Worm (Caenorhabditis elegans): ENCODE measurements around the gene rol-6.

Gene rol-6

ce11 chrII:8759493-8759892, 26.6 kb downstream of the rol-6 start, which contains the start of gene fut-1:
Gene fut-1 (minus strand): TSS chrII:8759593.
- no peak for TF ChIP-seq ceh-30 (tag; optimal IDR thresholded peaks at IDR 0.05)
- no peak for TF ChIP-seq unc-86 (tag; optimal IDR thresholded peaks at IDR 0.05)
- no peak for TF ChIP-seq unc-55 (GFP tag; optimal IDR thresholded peaks at IDR 0.05)
- TF ChIP-seq elt-4 (tag; optimal IDR thresholded peaks at IDR 0.05), result no peak
- TF ChIP-seq ceh-45 (GFP tag; IDR thresholded peaks at IDR 0.05), result no peak
- TF ChIP-seq tbx-7 (tag; optimal IDR thresholded peaks at IDR 0.05), result no peak
- no peak for TF ChIP-seq ceh-19 (GFP tag; optimal IDR thresholded peaks at IDR 0.05)
- TF ChIP-seq fkh-10 (GFP tag; optimal IDR thresholded peaks at IDR 0.05), result no peak
- no peak for TF ChIP-seq gmeb-2 (tag; optimal IDR thresholded peaks at IDR 0.05)
- TF ChIP-seq pax-1 (tag; optimal IDR thresholded peaks at IDR 0.05), result no peak
- TF ChIP-seq elt-2 (tag; optimal IDR thresholded peaks at IDR 0.05), result no peak
- no peak for TF ChIP-seq hlh-8 (tag; optimal IDR thresholded peaks at IDR 0.05)
- TF ChIP-seq sox-4 (tag; optimal IDR thresholded peaks at IDR 0.05), result no peak
- no peak for TF ChIP-seq npax-4 (tag; optimal IDR thresholded peaks at IDR 0.05)
- TF ChIP-seq lin-11 (tag; optimal IDR thresholded peaks at IDR 0.05), result no peak
- TF ChIP-seq pros-1 (tag; optimal IDR thresholded peaks at IDR 0.05), result no peak
- no peak for TF ChIP-seq fax-1 (tag; optimal IDR thresholded peaks at IDR 0.05)
- TF ChIP-seq ztf-16 (tag; optimal IDR thresholded peaks at IDR 0.05), result no peak

DNA sequence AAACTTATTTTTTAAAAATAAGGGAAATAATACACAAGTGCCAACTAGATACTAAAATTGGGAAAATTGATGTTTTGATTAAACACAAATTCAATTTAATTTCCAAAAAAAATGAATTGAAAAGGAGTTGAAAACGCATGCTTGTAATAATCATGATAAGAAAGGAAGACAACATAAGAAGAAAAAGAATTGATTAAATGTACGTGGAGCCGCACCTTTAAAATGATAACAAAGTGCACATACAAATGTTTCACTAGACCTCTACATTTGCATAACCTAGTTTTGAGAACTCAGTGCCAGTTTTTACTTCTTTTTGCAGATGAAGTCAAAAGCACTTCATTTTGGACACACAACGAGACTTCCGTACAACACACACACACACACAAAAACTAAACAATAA, 28.9 kb downstream of the rol-6 start:
- TF ChIP-seq K09A11.1 (tag; optimal IDR thresholded peaks at IDR 0.05; ENCODE audit: insufficient read depth), result no peak
- TF ChIP-seq lim-6 (tag; optimal IDR thresholded peaks at IDR 0.05), result no peak
- TF ChIP-seq Y22D7AL.16 (tag; optimal IDR thresholded peaks at IDR 0.05), result no peak
- TF ChIP-seq fkh-6 (tag; optimal IDR thresholded peaks at IDR 0.05), result no peak
- TF ChIP-seq ceh-48 (tag; optimal IDR thresholded peaks at IDR 0.05), result no peak
- TF ChIP-seq pros-1 (tag; optimal IDR thresholded peaks at IDR 0.05), result no peak
- no peak for TF ChIP-seq odd-2 (tag; optimal IDR thresholded peaks at IDR 0.05)
- no peak for TF ChIP-seq che-1 (tag; optimal IDR thresholded peaks at IDR 0.05)
- TF ChIP-seq ceh-9 (tag; optimal IDR thresholded peaks at IDR 0.05), result no peak
- no peak for TF ChIP-seq ama-1 (optimal IDR thresholded peaks at IDR 0.05)
- TF ChIP-seq elt-2 (tag; optimal IDR thresholded peaks at IDR 0.05), result no peak
- TF ChIP-seq hlh-13 (GFP tag; optimal IDR thresholded peaks at IDR 0.05), result no peak
- no peak for TF ChIP-seq pat-9 (tag; optimal IDR thresholded peaks at IDR 0.05)

DNA sequence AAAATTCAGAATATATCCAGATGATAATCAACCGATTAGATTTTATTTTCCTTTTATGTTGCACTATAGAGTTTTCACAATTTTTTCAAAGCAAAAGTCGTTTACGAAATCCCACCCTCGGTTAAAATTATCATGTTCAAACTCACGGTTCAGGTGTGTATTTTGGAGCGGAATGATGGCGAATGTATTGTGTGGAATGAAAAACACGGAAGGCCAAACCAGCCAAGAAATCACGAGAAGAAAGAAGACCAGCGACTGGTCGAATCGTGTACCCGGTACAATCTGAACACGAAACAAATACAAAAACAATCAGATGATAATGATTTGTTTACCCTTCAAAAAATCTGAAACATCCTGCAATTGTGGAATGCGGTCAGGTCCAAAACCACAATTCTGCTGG, 30.5 kb downstream of the rol-6 start:
- TF ChIP-seq fax-1 (tag; optimal IDR thresholded peaks at IDR 0.05) (no peak), ref-2 (tag; optimal IDR thresholded peaks at IDR 0.05) (no peak), ceh-31 (tag; optimal IDR thresholded peaks at IDR 0.05) (no peak), K09A11.1 (tag; optimal IDR thresholded peaks at IDR 0.05; ENCODE audit: insufficient read depth) (no peak), unc-42 (tag; optimal IDR thresholded peaks at IDR 0.05) (no peak), dmd-4 (tag; optimal IDR thresholded peaks at IDR 0.05; ENCODE audit: borderline replicate concordance) (no peak), T23F11.4 (GFP tag; optimal IDR thresholded peaks at IDR 0.05) (no peak), pha-2 (tag; optimal IDR thresholded peaks at IDR 0.05) (no peak), C38D4.7 (GFP tag; optimal IDR thresholded peaks at IDR 0.05) (no peak), nfya-1 (tag; optimal IDR thresholded peaks at IDR 0.05) (no peak), ceh-2 (tag; optimal IDR thresholded peaks at IDR 0.05) (no peak)

ce11 chrII:8764332-8764731, 31.5 kb downstream of the rol-6 start:
- TF ChIP-seq fkh-6 (tag; optimal IDR thresholded peaks at IDR 0.05) (no peak), dve-1 (tag; optimal IDR thresholded peaks at IDR 0.05) (no peak), unc-3 (GFP tag; conservative IDR thresholded peaks at IDR 0.05) (no peak), unc-3 (tag; optimal IDR thresholded peaks at IDR 0.05) (no peak), zip-5 (tag; optimal IDR thresholded peaks at IDR 0.05) (no peak), tbx-2 (tag; optimal IDR thresholded peaks at IDR 0.05) (no peak), K02D7.2 (tag; optimal IDR thresholded peaks at IDR 0.05) (no peak), Y22D7AL.16 (tag; optimal IDR thresholded peaks at IDR 0.05) (no peak), ahr-1 (tag; optimal IDR thresholded peaks at IDR 0.05) (no peak), ceh-30 (tag; optimal IDR thresholded peaks at IDR 0.05) (no peak), syd-9 (tag; optimal IDR thresholded peaks at IDR 0.05) (no peak), C08G9.2 (tag; optimal IDR thresholded peaks at IDR 0.05) (no peak), npax-4 (tag; optimal IDR thresholded peaks at IDR 0.05) (no peak), T23F11.4 (GFP tag; optimal IDR thresholded peaks at IDR 0.05) (no peak)

Data from whole organism, late embryonic.